Worm (Caenorhabditis elegans): ENCODE data around the gene F08D12.12.
A peak's percentile ranks its signal among the peaks of the same experiment; 100 is the strongest.

DNA sequence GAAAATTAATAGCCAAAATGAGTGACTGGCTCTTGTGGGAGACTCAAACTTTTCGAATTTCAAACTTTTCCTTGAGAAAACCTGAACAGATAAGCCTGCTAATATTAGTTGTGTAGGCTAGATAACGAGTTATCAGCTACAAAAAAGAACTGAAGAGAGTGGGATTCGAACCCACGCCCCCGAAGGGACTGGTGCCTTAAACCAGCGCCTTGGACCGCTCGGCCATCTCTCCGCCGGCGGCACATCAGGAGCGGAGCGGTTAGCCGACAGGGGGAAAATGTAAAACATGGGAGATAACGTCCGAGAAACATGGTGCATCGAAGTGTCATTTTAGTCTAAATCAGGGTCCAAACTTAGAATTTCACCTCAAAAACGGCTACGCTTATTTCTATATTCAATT is 51.2 kb downstream of the F08D12.12 start:
- TF ChIP-seq egrh-3 (GFP tag; IDR thresholded peaks at IDR 0.05) (peak; percentile 72), F37B4.10 (GFP tag; IDR thresholded peaks at IDR 0.05) (no peak), lin-40 (tag; optimal IDR thresholded peaks at IDR 0.05) (no peak), madf-6 (GFP tag; IDR thresholded peaks at IDR 0.05) (peak; percentile 53; the same call in 1 of the 2 replicates), unc-130 (GFP tag; optimal IDR thresholded peaks at IDR 0.05) (no peak), rec-8 (tag; optimal IDR thresholded peaks at IDR 0.05) (no peak), unc-62 (GFP tag; optimal IDR thresholded peaks at IDR 0.05) (no peak), ama-1 (optimal IDR thresholded peaks at IDR 0.05) (no peak), ama-1 (GFP tag; optimal IDR thresholded peaks at IDR 0.05) (no peak), die-1 (tag; optimal IDR thresholded peaks at IDR 0.05) (peak; percentile 48), snpc-1.3 (tag; optimal IDR thresholded peaks at IDR 0.05; ENCODE audit: insufficient read depth) (no peak), ztf-3 (GFP tag; optimal IDR thresholded peaks at IDR 0.05) (no peak), dpff-1 (tag; optimal IDR thresholded peaks at IDR 0.05) (no peak), snpc-3.4 (tag; optimal IDR thresholded peaks at IDR 0.05) (no peak), F22D6.2 (tag; optimal IDR thresholded peaks at IDR 0.05) (no peak)

Measured in whole organism, young adult.